Worm (Caenorhabditis elegans) whole organism, midembryonic: ENCODE measurements around the gene Y46E12A.5.
A peak's percentile ranks its signal among the peaks of the same experiment; 100 is the strongest.

ENCODE experiments used
- T22C8.4 ChIP-seq: fragments of 200-800 bp; sonication (Bioruptor generic); IDR thresholded peaks from 2 replicates; pipeline ENCODE4 v1.3.6; 2022; ENCODE audit warnings: missing genetic modification characterization, missing compliant biosample characterization
- cog-1 ChIP-seq: sonication (generic microtip); optimal IDR thresholded peaks from 2 replicates; lab custom pipeline; 2016; ENCODE audit warnings: missing genetic modification characterization, missing compliant biosample characterization
- flt-1 ChIP-seq: fragments of 200-800 bp; sonication (Bioruptor generic); IDR thresholded peaks from 2 replicates; pipeline ENCODE4 v1.3.6; 2022; ENCODE audit warnings: missing genetic modification characterization, missing compliant biosample characterization
- klf-2 ChIP-seq: fragments of 200-800 bp; sonication (Bioruptor generic); conservative IDR thresholded peaks from 2 replicates; pipeline ENCODE4 v1.3.6; 2022; ENCODE audit warnings: missing genetic modification reagents, missing genetic modification characterization, missing compliant biosample characterization
- med-1 ChIP-seq: sonication (generic microtip); optimal IDR thresholded peaks from 2 replicates; lab custom pipeline; 2017; ENCODE audit warnings: missing genetic modification characterization, mild to moderate bottlenecking, missing compliant biosample characterization, antibody characterized with exemption, missing genetic modification reagents; ENCODE audit not compliant: insufficient read depth
- ref-1 ChIP-seq: fragments of 200-800 bp; sonication (Bioruptor generic); conservative IDR thresholded peaks from 2 replicates; pipeline ENCODE4 v1.3.6; 2022; ENCODE audit warnings: missing genetic modification reagents, missing genetic modification characterization, missing compliant biosample characterization
- tab-1 ChIP-seq: fragments of 200-800 bp; sonication (Bioruptor generic); IDR thresholded peaks from 2 replicates; pipeline ENCODE4 v1.3.6; 2022; ENCODE audit warnings: missing genetic modification characterization, missing compliant biosample characterization
- ztf-23 ChIP-seq: fragments of 200-800 bp; sonication (Bioruptor generic); IDR thresholded peaks from 2 replicates; pipeline ENCODE4 v1.3.6; 2022; ENCODE audit warnings: missing genetic modification reagents, missing genetic modification characterization, missing compliant biosample characterization
- ztf-29 ChIP-seq: fragments of 200-800 bp; sonication (Bioruptor generic); IDR thresholded peaks from 2 replicates; pipeline ENCODE4 v1.3.6; 2022; ENCODE audit warnings: missing genetic modification reagents, missing genetic modification characterization, missing compliant biosample characterization

The Y46E12A.5 gene

ce11 chrIII:1788033-1788432 is 30.0 kb upstream of the Y46E12A.5 start, which contains the start of gene rimb-1:
TSS of gene rimb-1 (plus strand) at chrIII:1788333.
- no peak for TF ChIP-seq klf-2 (GFP tag; lab: Robert Waterston, UW)
- TF ChIP-seq T22C8.4 = no peak
- no peak for TF ChIP-seq ref-1 (GFP tag; lab: Robert Waterston, UW)
- no peak for TF ChIP-seq cog-1 (tag; lab: Kevin White, UChicago)
- TF ChIP-seq tab-1 = no peak
- no peak for TF ChIP-seq ztf-29 (GFP tag; lab: Robert Waterston, UW)
- no peak for TF ChIP-seq ztf-23 (GFP tag; lab: Robert Waterston, UW)
- no peak for TF ChIP-seq med-1
- no peak for TF ChIP-seq flt-1

- TF ChIP-seq ref-1 (GFP tag; lab: Robert Waterston, UW) = no peak
- no peak for TF ChIP-seq cog-1 (tag; lab: Kevin White, UChicago)
- no peak for TF ChIP-seq T22C8.4
- no peak for TF ChIP-seq flt-1
- peak; percentile 58; the same call in 1 of the 2 replicates for TF ChIP-seq ztf-23 (GFP tag; lab: Robert Waterston, UW)
These were observed 27.7 kb upstream of the Y46E12A.5 start for ce11 chrIII:1785776-1786175.

- TF ChIP-seq tab-1 = no peak
- no peak for TF ChIP-seq T22C8.4
- TF ChIP-seq flt-1 = no peak
- no peak for TF ChIP-seq cog-1 (tag; lab: Kevin White, UChicago)
- TF ChIP-seq ref-1 (GFP tag; lab: Robert Waterston, UW) = no peak
These were observed 19.9 kb upstream of the Y46E12A.5 start, which contains the start of gene Y39A3CL.4 for ce11 chrIII:1777969-1778368. TSS of gene Y39A3CL.4 (minus strand) at chrIII:1778069.

- TF ChIP-seq ztf-29 (GFP tag; lab: Robert Waterston, UW) (no peak), ztf-23 (GFP tag; lab: Robert Waterston, UW) (no peak), ref-1 (GFP tag; lab: Robert Waterston, UW) (no peak), cog-1 (tag; lab: Kevin White, UChicago) (no peak), flt-1 (no peak), T22C8.4 (no peak), tab-1 (no peak), med-1 (no peak), klf-2 (GFP tag; lab: Robert Waterston, UW) (no peak)
These were observed 19.4 kb upstream of the Y46E12A.5 start, which contains the start of gene Y39A3CL.3 for ce11 chrIII:1777468-1777867. TSS of gene Y39A3CL.3 (plus strand) at chrIII:1777802.

ce11 chrIII:1769993-1770392 is 11.9 kb upstream of the Y46E12A.5 start, which contains the start of gene tbx-43:
TSS of gene tbx-43 (minus strand) at chrIII:1770093.
- TF ChIP-seq klf-2 (GFP tag; lab: Robert Waterston, UW) (no peak), med-1 (no peak), ref-1 (GFP tag; lab: Robert Waterston, UW) (no peak), cog-1 (tag; lab: Kevin White, UChicago) (no peak), ztf-23 (GFP tag; lab: Robert Waterston, UW) (no peak), ztf-29 (GFP tag; lab: Robert Waterston, UW) (no peak), T22C8.4 (no peak)

- TF ChIP-seq flt-1 = no peak
- TF ChIP-seq ztf-23 (GFP tag; lab: Robert Waterston, UW) = no peak
- no peak for TF ChIP-seq ztf-29 (GFP tag; lab: Robert Waterston, UW)
- TF ChIP-seq cog-1 (tag; lab: Kevin White, UChicago) = no peak
- no peak for TF ChIP-seq med-1
- TF ChIP-seq tab-1 = no peak
- TF ChIP-seq ref-1 (GFP tag; lab: Robert Waterston, UW) = no peak
- TF ChIP-seq klf-2 (GFP tag; lab: Robert Waterston, UW) = no peak
- TF ChIP-seq T22C8.4 = no peak
These were observed 6.4 kb upstream of the Y46E12A.5 start for ce11 chrIII:1764463-1764862.

ce11 chrIII:1763222-1763621 is 5.2 kb upstream of the Y46E12A.5 start, which contains the start of gene cnc-6:
TSS of gene cnc-6 (plus strand) at chrIII:1763522.
- no peak for TF ChIP-seq klf-2 (GFP tag; lab: Robert Waterston, UW)
- no peak for TF ChIP-seq ref-1 (GFP tag; lab: Robert Waterston, UW)
- no peak for TF ChIP-seq cog-1 (tag; lab: Kevin White, UChicago)
- no peak for TF ChIP-seq flt-1
- TF ChIP-seq tab-1 = no peak
- no peak for TF ChIP-seq med-1
- TF ChIP-seq ztf-29 (GFP tag; lab: Robert Waterston, UW) = no peak
- no peak for TF ChIP-seq T22C8.4
- TF ChIP-seq ztf-23 (GFP tag; lab: Robert Waterston, UW) = no peak

ce11 chrIII:1758632-1759031 is 581 bp upstream of the Y46E12A.5 start, which contains the start of gene Y46E12A.2:
TSS of gene Y46E12A.2 (plus strand) at chrIII:1758932.
- TF ChIP-seq ztf-29 (GFP tag; lab: Robert Waterston, UW) = no peak
- no peak for TF ChIP-seq ref-1 (GFP tag; lab: Robert Waterston, UW)

- TF ChIP-seq cog-1 (tag; lab: Kevin White, UChicago) (no peak), T22C8.4 (no peak), flt-1 (no peak), tab-1 (no peak), ztf-23 (GFP tag; lab: Robert Waterston, UW) (no peak), ztf-29 (GFP tag; lab: Robert Waterston, UW) (no peak), klf-2 (GFP tag; lab: Robert Waterston, UW) (no peak), med-1 (no peak), ref-1 (GFP tag; lab: Robert Waterston, UW) (no peak)
These were observed 3.2 kb downstream of the Y46E12A.5 start, which contains the start of gene Y46E12A.3 for ce11 chrIII:1754842-1755241. TSS of gene Y46E12A.3 (minus strand) at chrIII:1754942.

- TF ChIP-seq ztf-23 (GFP tag; lab: Robert Waterston, UW) (no peak), T22C8.4 (no peak), ztf-29 (GFP tag; lab: Robert Waterston, UW) (no peak), tab-1 (no peak), flt-1 (no peak), med-1 (no peak), ref-1 (GFP tag; lab: Robert Waterston, UW) (no peak), cog-1 (tag; lab: Kevin White, UChicago) (no peak), klf-2 (GFP tag; lab: Robert Waterston, UW) (no peak)
These were observed 12.5 kb downstream of the Y46E12A.5 start for ce11 chrIII:1745450-1746127.
